Fruit fly (Drosophila melanogaster): ENCODE results near the gene Akr1B.

dm6 chr3L:11591131-11591530 is 33.0 kb downstream of the Akr1B start, which contains the start of gene CG33268:
- TF ChIP-seq fd85E (GFP tag; optimal IDR thresholded peaks at IDR 0.05) (no peak), eg (GFP tag; IDR thresholded peaks at IDR 0.05) (no peak), CG16779 (tag; optimal IDR thresholded peaks at IDR 0.05) (no peak), Sox102F (GFP tag; optimal IDR thresholded peaks at IDR 0.05) (no peak), CG11294 (GFP tag; IDR thresholded peaks at IDR 0.05) (no peak), CG3919 (GFP tag; optimal IDR thresholded peaks at IDR 0.05) (no peak), vri (GFP tag; optimal IDR thresholded peaks at IDR 0.05) (no peak), CG1621 (tag; optimal IDR thresholded peaks at IDR 0.05) (no peak), salr (GFP tag; optimal IDR thresholded peaks at IDR 0.05) (no peak), CG15336 (GFP tag; IDR thresholded peaks at IDR 0.05) (no peak), Eip93F (GFP tag; optimal IDR thresholded peaks at IDR 0.05) (no peak)

Data from whole organism, prepupa.